Worm (Caenorhabditis elegans) whole organism, L4 larva: ENCODE data around the gene metl-9.

Source experiments
- F49E8.2 ChIP-seq: sonication (generic microtip); optimal IDR thresholded peaks from 2 replicates; lab custom pipeline; 2016; ENCODE audit warnings: missing compliant biosample characterization, mild to moderate bottlenecking, missing genetic modification characterization, borderline replicate concordance
- R02D3.7 ChIP-seq: fragments of 150-350 bp; sonication (generic microtip); optimal IDR thresholded peaks from 3 replicates; lab custom pipeline; 2014; ENCODE audit warnings: missing biosample characterization, missing genetic modification characterization
- Y105C5A.15 ChIP-seq: fragments of 200-800 bp; sonication (Bioruptor generic); IDR thresholded peaks from 2 replicates; pipeline ENCODE4 v1.3.6; 2022; ENCODE audit warnings: missing genetic modification characterization, missing compliant biosample characterization
- aha-1 ChIP-seq: fragments of 150-350 bp; peaks from one replicate; lab custom pipeline; 2014; ENCODE audit warnings: missing biosample characterization, missing genetic modification characterization
- ama-1 ChIP-seq: fragments of 150-350 bp; optimal IDR thresholded peaks from 2 replicates; lab custom pipeline; 2014; ENCODE audit warnings: inconsistent platforms, mixed read lengths
- arid-1 ChIP-seq: fragments of 200-800 bp; sonication (Bioruptor generic); conservative IDR thresholded peaks from 2 replicates; pipeline ENCODE4 v1.3.6; 2022; ENCODE audit warnings: missing genetic modification reagents, missing genetic modification characterization, missing compliant biosample characterization
- attf-4 ChIP-seq: sonication (generic microtip); optimal IDR thresholded peaks from 3 replicates; lab custom pipeline; 2017; ENCODE audit warnings: missing biosample characterization, missing genetic modification characterization
- ceh-20 ChIP-seq: fragments of 200-800 bp; sonication (Bioruptor generic); IDR thresholded peaks from 2 replicates; pipeline ENCODE4 v1.3.6; 2022; ENCODE audit warnings: missing genetic modification reagents, missing genetic modification characterization, missing compliant biosample characterization
- ceh-28 ChIP-seq: fragments of 150-350 bp; optimal IDR thresholded peaks from 2 replicates; lab custom pipeline; 2014; ENCODE audit warnings: missing biosample characterization, missing genetic modification reagents, missing genetic modification characterization
- ceh-44 ChIP-seq: fragments of 200-800 bp; sonication (Bioruptor generic); IDR thresholded peaks from 2 replicates; pipeline ENCODE4 v1.3.6; 2022; ENCODE audit warnings: missing genetic modification reagents, missing genetic modification characterization, missing compliant biosample characterization
- ceh-82 ChIP-seq: sonication (generic microtip); optimal IDR thresholded peaks from 2 replicates; lab custom pipeline; 2017; ENCODE audit warnings: missing biosample characterization, missing genetic modification characterization
- ces-1 ChIP-seq: fragments of 150-350 bp; sonication (generic microtip); optimal IDR thresholded peaks from 4 replicates; lab custom pipeline; 2014; ENCODE audit warnings: missing biosample characterization, missing genetic modification reagents, missing genetic modification characterization
- cey-2 ChIP-seq: sonication (generic microtip); optimal IDR thresholded peaks from 3 replicates; lab custom pipeline; 2017; ENCODE audit warnings: missing genetic modification characterization, mild to moderate bottlenecking, missing compliant biosample characterization, antibody characterized with exemption, borderline replicate concordance; ENCODE audit not compliant: insufficient read depth
- ctbp-1 ChIP-seq: fragments of 200-800 bp; sonication (Bioruptor generic); IDR thresholded peaks from 2 replicates; pipeline ENCODE4 v1.3.6; 2022; ENCODE audit warnings: missing genetic modification reagents, missing genetic modification characterization, missing compliant biosample characterization
- daf-12 ChIP-seq: fragments of 150-350 bp; optimal IDR thresholded peaks from 2 replicates; lab custom pipeline; 2014; ENCODE audit warnings: missing biosample characterization, missing genetic modification reagents, missing genetic modification characterization
- daf-19 ChIP-seq: fragments of 200-800 bp; sonication (Bioruptor generic); conservative IDR thresholded peaks from 2 replicates; pipeline ENCODE4 v1.3.6; 2022; ENCODE audit warnings: missing genetic modification characterization, missing compliant biosample characterization
- dpl-1 ChIP-seq: fragments of 150-350 bp; optimal IDR thresholded peaks from 2 replicates; lab custom pipeline; 2014; ENCODE audit warnings: missing biosample characterization, missing genetic modification reagents, missing genetic modification characterization
- fos-1 ChIP-seq: fragments of 150-350 bp; optimal IDR thresholded peaks from 2 replicates; lab custom pipeline; 2014; ENCODE audit warnings: missing biosample characterization, missing genetic modification characterization
- hif-1 ChIP-seq, 2 experiments: sonication (generic microtip); optimal IDR thresholded peaks; 2 replicates each; lab custom pipeline; 2016 to 2017; ENCODE audit warnings: missing compliant biosample characterization in 2 of 2, missing genetic modification characterization in 2 of 2, missing genetic modification reagents in 2 of 2, missing genotype in 2 of 2, mild to moderate bottlenecking in 1 of 2
- hlh-11 ChIP-seq: fragments of 200-800 bp; sonication (Bioruptor generic); optimal IDR thresholded peaks from 2 replicates; lab custom pipeline; 2018; ENCODE audit warnings: mild to moderate bottlenecking, missing genetic modification characterization, missing compliant biosample characterization
- hlh-30 ChIP-seq: sonication (generic microtip); optimal IDR thresholded peaks from 2 replicates; lab custom pipeline; 2017; ENCODE audit warnings: antibody characterized with exemption, mild to moderate bottlenecking, missing genetic modification characterization, missing compliant biosample characterization; ENCODE audit not compliant: insufficient read depth
- hmg-1.1 ChIP-seq: fragments of 200-800 bp; sonication (Bioruptor generic); IDR thresholded peaks from 2 replicates; pipeline ENCODE4 v1.3.6; 2022; ENCODE audit warnings: missing genetic modification reagents, missing genetic modification characterization, missing compliant biosample characterization
- lin-13 ChIP-seq: fragments of 150-350 bp; optimal IDR thresholded peaks from 2 replicates; lab custom pipeline; 2014; ENCODE audit warnings: missing biosample characterization, missing genetic modification reagents, missing genetic modification characterization
- madf-5 ChIP-seq, 2 experiments: fragments of 200-800 bp; sonication (Bioruptor generic); IDR thresholded peaks; 2 replicates each; pipeline ENCODE4 v1.3.6; 2022; ENCODE audit warnings: missing compliant biosample characterization in 2 of 2, missing genetic modification characterization in 2 of 2
- madf-9 ChIP-seq: fragments of 200-800 bp; sonication (Bioruptor generic); conservative IDR thresholded peaks from 2 replicates; pipeline ENCODE4 v1.3.6; 2022; ENCODE audit warnings: missing genetic modification reagents, missing genetic modification characterization, missing compliant biosample characterization
- mep-1 ChIP-seq: fragments of 150-350 bp; sonication (generic microtip); optimal IDR thresholded peaks from 3 replicates; lab custom pipeline; 2014; ENCODE audit warnings: missing biosample characterization, missing genetic modification characterization
- mxl-2 ChIP-seq: fragments of 200-800 bp; sonication (Bioruptor generic); conservative IDR thresholded peaks from 2 replicates; pipeline ENCODE4 v1.3.6; 2022; ENCODE audit warnings: missing genetic modification reagents, missing genetic modification characterization, missing compliant biosample characterization
- nhr-11 ChIP-seq: fragments of 150-350 bp; optimal IDR thresholded peaks from 2 replicates; lab custom pipeline; 2014; ENCODE audit warnings: missing biosample characterization, missing genetic modification characterization
- nhr-111 ChIP-seq: fragments of 200-800 bp; sonication (Bioruptor generic); optimal IDR thresholded peaks from 2 replicates; lab custom pipeline; 2018; ENCODE audit warnings: mild to moderate bottlenecking, missing genetic modification characterization, missing compliant biosample characterization
- nhr-28 ChIP-seq: fragments of 150-350 bp; optimal IDR thresholded peaks from 2 replicates; lab custom pipeline; 2014; ENCODE audit warnings: missing biosample characterization, missing genetic modification characterization
- nhr-41 ChIP-seq: fragments of 200-800 bp; sonication (Bioruptor generic); IDR thresholded peaks from 2 replicates; pipeline ENCODE4 v1.3.6; 2022; ENCODE audit warnings: missing genetic modification reagents, missing genetic modification characterization, missing compliant biosample characterization
- nhr-6 ChIP-seq: fragments of 150-350 bp; optimal IDR thresholded peaks from 2 replicates; lab custom pipeline; 2014; ENCODE audit warnings: missing biosample characterization, missing genetic modification characterization
- pha-4 ChIP-seq, 2 experiments: fragments of 150-350 bp in 1 of 2; fragments of 200-800 bp in 1 of 2; sonication (Bioruptor generic) in 1 of 2; IDR thresholded peaks in 1 of 2; optimal IDR thresholded peaks in 1 of 2; 2 replicates each; pipeline versions ENCODE4 v1.3.6 to Lab custom; 2014 to 2022; ENCODE audit warnings: missing genetic modification characterization in 2 of 2, missing genetic modification reagents in 2 of 2, missing biosample characterization in 1 of 2, missing compliant biosample characterization in 1 of 2
- saeg-2 ChIP-seq: fragments of 200-800 bp; sonication (Bioruptor generic); IDR thresholded peaks from 2 replicates; pipeline ENCODE4 v1.3.6; 2022; ENCODE audit warnings: missing genetic modification reagents, missing genetic modification characterization, missing compliant biosample characterization
- set-16 ChIP-seq: fragments of 200-800 bp; sonication (Bioruptor generic); IDR thresholded peaks from 2 replicates; pipeline ENCODE4 v1.3.6; 2022; ENCODE audit warnings: missing genetic modification reagents, missing genetic modification characterization, missing compliant biosample characterization
- snpc-1.2 ChIP-seq: fragments of 200-800 bp; sonication (Bioruptor generic); IDR thresholded peaks from 2 replicates; pipeline ENCODE4 v1.3.6; 2022; ENCODE audit warnings: missing genetic modification reagents, missing genetic modification characterization, missing compliant biosample characterization
- tag-97 ChIP-seq: fragments of 200-800 bp; sonication (Bioruptor generic); IDR thresholded peaks from 2 replicates; pipeline ENCODE4 v1.3.6; 2022; ENCODE audit warnings: missing genetic modification characterization, missing compliant biosample characterization
- tra-1 ChIP-seq: fragments of 200-800 bp; sonication (Bioruptor generic); IDR thresholded peaks from 2 replicates; pipeline ENCODE4 v1.3.6; 2022; ENCODE audit warnings: missing genetic modification reagents, missing genetic modification characterization, missing compliant biosample characterization
- unc-39 ChIP-seq: sonication (generic microtip); optimal IDR thresholded peaks from 2 replicates; lab custom pipeline; 2017; ENCODE audit warnings: missing biosample characterization, missing genetic modification characterization
- unc-62 ChIP-seq, 3 experiments: fragments of 150-350 bp in 1 of 3; sonication (generic microtip); optimal IDR thresholded peaks in 2 of 3; peaks in 1 of 3; 1 replicate in 1 of 3; 2 replicates in 2 of 3; lab custom pipeline; 2014 to 2017; ENCODE audit warnings: missing biosample characterization in 3 of 3, missing genetic modification characterization in 3 of 3, missing genetic modification reagents in 3 of 3, missing genotype in 1 of 3
- vab-7 ChIP-seq: fragments of 200-800 bp; sonication (Bioruptor generic); IDR thresholded peaks from 2 replicates; pipeline ENCODE4 v1.3.6; 2022; ENCODE audit warnings: missing genetic modification reagents, missing genetic modification characterization, missing compliant biosample characterization
- zag-1 ChIP-seq: fragments of 150-350 bp; optimal IDR thresholded peaks from 2 replicates; lab custom pipeline; 2014; ENCODE audit warnings: missing biosample characterization, missing genetic modification characterization
- zfp-2 ChIP-seq: sonication (generic microtip); optimal IDR thresholded peaks from 2 replicates; lab custom pipeline; 2016; ENCODE audit warnings: mild to moderate bottlenecking, missing genetic modification characterization, missing compliant biosample characterization
- zip-11 ChIP-seq: fragments of 200-800 bp; sonication (Bioruptor generic); IDR thresholded peaks from 2 replicates; pipeline ENCODE4 v1.3.6; 2022; ENCODE audit warnings: missing genetic modification characterization, missing compliant biosample characterization

Gene metl-9

ce11 chrX:5150389-5150788, 28.6 kb downstream of the metl-9 start, which contains the start of gene dpy-8:
TSS of gene dpy-8 (minus strand) at chrX:5150476.
- TF ChIP-seq hlh-30 (tag; lab: Kevin White, UChicago) (peak; percentile 21), ceh-44 (GFP tag; lab: Robert Waterston, UW) (no peak), nhr-28 (tag; lab: Kevin White, UChicago) (peak; percentile 39)

ce11 chrX:5147918-5148317, 31.0 kb downstream of the metl-9 start, which contains the start of gene C31H2.14:
TSS of gene C31H2.14 (plus strand) at chrX:5148218.
- TF ChIP-seq unc-39 (tag; lab: Kevin White, UChicago) (no peak), mxl-2 (no peak), daf-12 (tag; lab: Kevin White, UChicago) (no peak), Y105C5A.15 (no peak), ces-1 (GFP tag; lab: Kevin White, UChicago) (no peak), zag-1 (tag; lab: Kevin White, UChicago) (no peak), R02D3.7 (tag; lab: Kevin White, UChicago) (no peak), arid-1 (GFP tag; lab: Robert Waterston, UW) (no peak), snpc-1.2 (GFP tag; lab: Robert Waterston, UW) (no peak), tra-1 (no peak), ceh-82 (no peak), ceh-20 (no peak), nhr-11 (tag; lab: Kevin White, UChicago) (no peak)
- TF ChIP-seq, all 104 proteins: peak for 0

- TF ChIP-seq aha-1 (tag; lab: Kevin White, UChicago) (no peak), mxl-2 (no peak), lin-13 (GFP tag; lab: Kevin White, UChicago) (no peak), daf-12 (tag; lab: Kevin White, UChicago) (no peak)
These were observed 36.5 kb downstream of the metl-9 start for ce11 chrX:5142403-5142802.

ce11 chrX:5140177-5140576, 38.8 kb downstream of the metl-9 start:
- peak; percentile 43; the same call in 1 of the 2 replicates for TF ChIP-seq pha-4 (GFP tag; IDR thresholded peaks at IDR 0.05; lab: Robert Waterston, UW)
- TF ChIP-seq pha-4 (tag; optimal IDR thresholded peaks at IDR 0.05; lab: Kevin White, UChicago), result no peak
- TF ChIP-seq saeg-2 (GFP tag; lab: Robert Waterston, UW), result no peak
- no peak for TF ChIP-seq dpl-1 (GFP tag; lab: Kevin White, UChicago)
- TF ChIP-seq set-16 (GFP tag; lab: Robert Waterston, UW), result peak; percentile 85; the same call in 1 of the 2 replicates
- TF ChIP-seq hif-1 (tag; optimal IDR thresholded peaks at IDR 0.05; lab: Kevin White, UChicago), result peak in 1 of 2 experiments; percentile 17
- peak; percentile 11 for TF ChIP-seq hlh-30 (tag; lab: Kevin White, UChicago)
- no peak for TF ChIP-seq vab-7
- peak; percentile 42; the same call in 1 of the 2 replicates for TF ChIP-seq ctbp-1 (GFP tag; lab: Robert Waterston, UW)
- TF ChIP-seq nhr-111, result no peak
- no peak for TF ChIP-seq madf-5 (GFP tag; IDR thresholded peaks at IDR 0.05; lab: Robert Waterston, UW)
- TF ChIP-seq madf-9, result no peak
- no peak for TF ChIP-seq ceh-20
- TF ChIP-seq zip-11 (GFP tag; lab: Robert Waterston, UW), result no peak
- TF ChIP-seq attf-4, result no peak
- TF ChIP-seq arid-1 (GFP tag; lab: Robert Waterston, UW), result no peak
- TF ChIP-seq hlh-11 (tag; lab: Kevin White, UChicago), result peak; percentile 50
- TF ChIP-seq tag-97, result no peak
- no peak for TF ChIP-seq fos-1
- TF ChIP-seq hmg-1.1 (GFP tag; lab: Robert Waterston, UW), result peak; percentile 80
- TF ChIP-seq nhr-41 (GFP tag; lab: Robert Waterston, UW), result no peak
- no peak for TF ChIP-seq daf-19
- 0 out of 2 replicates have a peak, but pooled peaks have one; percentile 24 for TF ChIP-seq tra-1
- no peak for TF ChIP-seq cey-2 (tag; lab: Kevin White, UChicago)
- no peak for TF ChIP-seq F49E8.2 (tag; lab: Kevin White, UChicago)
- peak in 1 of 2 experiments; percentile 42 for TF ChIP-seq unc-62 (GFP tag; optimal IDR thresholded peaks at IDR 0.05 in 1 of 2; lab: Kevin White, UChicago)
- TF ChIP-seq unc-62 (tag; optimal IDR thresholded peaks at IDR 0.05; lab: Kevin White, UChicago), result no peak
- peak; percentile 37 for TF ChIP-seq mep-1 (tag; lab: Kevin White, UChicago)
- no peak for TF ChIP-seq ceh-28
- no peak for TF ChIP-seq nhr-6 (tag; lab: Kevin White, UChicago)
- TF ChIP-seq ama-1 (lab: Kevin White, UChicago), result no peak
- TF ChIP-seq zfp-2 (tag; lab: Kevin White, UChicago), result no peak
